Worm (Caenorhabditis elegans): Measurements from ENCODE around the gene gmeb-1.

- TF ChIP-seq ama-1 (optimal IDR thresholded peaks at IDR 0.05): no peak
- no peak for TF ChIP-seq ama-1 (GFP tag; optimal IDR thresholded peaks at IDR 0.05)
- no peak for TF ChIP-seq sea-2 (GFP tag; IDR thresholded peaks at IDR 0.05)
- TF ChIP-seq rcor-1 (GFP tag; IDR thresholded peaks at IDR 0.05): no peak
- no peak for TF ChIP-seq rec-8 (tag; optimal IDR thresholded peaks at IDR 0.05)
- TF ChIP-seq unc-62 (GFP tag; optimal IDR thresholded peaks at IDR 0.05): no peak
- no peak for TF ChIP-seq Y53F4B.3 (GFP tag; IDR thresholded peaks at IDR 0.05)
- TF ChIP-seq him-1 (tag; optimal IDR thresholded peaks at IDR 0.05): no peak
- no peak for TF ChIP-seq pha-4 (tag; optimal IDR thresholded peaks at IDR 0.05)
- TF ChIP-seq hmg-20 (GFP tag; IDR thresholded peaks at IDR 0.05): no peak
- no peak for TF ChIP-seq ztf-18 (tag; optimal IDR thresholded peaks at IDR 0.05)
- TF ChIP-seq nfya-1 (tag; optimal IDR thresholded peaks at IDR 0.05; ENCODE audit: borderline replicate concordance, insufficient read depth): no peak
Observed at ce11 chrII:31521-31920, 12.2 kb downstream of the gmeb-1 start, which contains the start of the genes F23F1.5 and fbxc-54.

Data from whole organism, young adult.